Worm (Caenorhabditis elegans) whole organism, L1 larva: Measurements from ENCODE around the gene T26H5.11.

Source experiments
- C04F5.9 ChIP-seq: sonication (generic microtip); optimal IDR thresholded peaks from 2 replicates; lab custom pipeline; 2016; ENCODE audit warnings: missing genetic modification characterization, missing compliant biosample characterization
- C34B4.2 ChIP-seq: sonication (generic microtip); optimal IDR thresholded peaks from 2 replicates; lab custom pipeline; 2017; ENCODE audit warnings: mild to moderate bottlenecking, missing genetic modification characterization, missing compliant biosample characterization
- aly-2 ChIP-seq: fragments of 150-350 bp; optimal IDR thresholded peaks from 2 replicates; lab custom pipeline; 2014; ENCODE audit warnings: missing biosample characterization, missing genetic modification characterization
- ama-1 ChIP-seq: fragments of 150-350 bp; optimal IDR thresholded peaks from 2 replicates; lab custom pipeline; 2014
- blmp-1 ChIP-seq: fragments of 150-350 bp; optimal IDR thresholded peaks from 2 replicates; lab custom pipeline; 2014; ENCODE audit warnings: missing biosample characterization, missing genetic modification characterization
- ceh-8 ChIP-seq: fragments of 200-800 bp; sonication (Bioruptor generic); optimal IDR thresholded peaks from 2 replicates; lab custom pipeline; 2018; ENCODE audit warnings: mild to moderate bottlenecking, missing genetic modification characterization, moderate library complexity, missing compliant biosample characterization
- ceh-82 ChIP-seq, 3 experiments: fragments of 150-350 bp in 1 of 3; sonication (generic microtip) in 2 of 3; optimal IDR thresholded peaks; 2 replicates each; lab custom pipeline; 2014 to 2017; ENCODE audit warnings: missing biosample characterization in 3 of 3, missing genetic modification characterization in 3 of 3
- ceh-88 ChIP-seq: fragments of 200-800 bp; sonication (Bioruptor generic); IDR thresholded peaks from 2 replicates; pipeline ENCODE4 v1.3.6; 2022; ENCODE audit warnings: missing genetic modification characterization, missing compliant biosample characterization
- ces-1 ChIP-seq: fragments of 150-350 bp; optimal IDR thresholded peaks from 2 replicates; lab custom pipeline; 2014; ENCODE audit warnings: missing biosample characterization, missing genetic modification reagents, missing genetic modification characterization
- efl-1 ChIP-seq, 4 experiments: fragments of 150-350 bp; optimal IDR thresholded peaks in 3 of 4; peaks in 1 of 4; 1 replicate in 1 of 4; 2 replicates in 3 of 4; lab custom pipeline; 2014; ENCODE audit warnings: missing biosample characterization in 2 of 4, missing genetic modification characterization in 2 of 4, missing genetic modification reagents in 2 of 4
- efl-3 ChIP-seq: fragments of 200-800 bp; sonication (Bioruptor generic); optimal IDR thresholded peaks from 2 replicates; lab custom pipeline; 2018; ENCODE audit warnings: mild to moderate bottlenecking, missing genetic modification characterization, missing compliant biosample characterization
- egl-13 ChIP-seq: sonication (generic microtip); optimal IDR thresholded peaks from 2 replicates; lab custom pipeline; 2016; ENCODE audit warnings: missing genotype, missing genetic modification reagents, missing genetic modification characterization, missing compliant biosample characterization
- elt-2 ChIP-seq: sonication (generic microtip); optimal IDR thresholded peaks from 2 replicates; lab custom pipeline; 2016; ENCODE audit warnings: missing genetic modification characterization, mild to moderate bottlenecking, inconsistent platforms, missing compliant biosample characterization, missing genetic modification reagents
- elt-3 ChIP-seq, 6 experiments: fragments of 150-350 bp in 1 of 6; sonication (generic microtip); optimal IDR thresholded peaks; 2 replicates each; lab custom pipeline; 2017 to 2018; ENCODE audit warnings: missing biosample characterization in 6 of 6, missing genetic modification characterization in 6 of 6, inconsistent platforms in 1 of 6
- fkh-8 ChIP-seq: sonication (generic microtip); optimal IDR thresholded peaks from 2 replicates; lab custom pipeline; 2016; ENCODE audit warnings: mild to moderate bottlenecking, missing genetic modification characterization, missing compliant biosample characterization
- fos-1 ChIP-seq: fragments of 150-350 bp; optimal IDR thresholded peaks from 2 replicates; lab custom pipeline; 2014; ENCODE audit warnings: missing biosample characterization, missing genetic modification characterization
- hlh-17 ChIP-seq: fragments of 200-800 bp; sonication (Bioruptor generic); optimal IDR thresholded peaks from 2 replicates; lab custom pipeline; 2018; ENCODE audit warnings: missing genetic modification characterization, mild to moderate bottlenecking, missing compliant biosample characterization, moderate library complexity, borderline replicate concordance
- irx-1 ChIP-seq: sonication (generic microtip); optimal IDR thresholded peaks from 2 replicates; lab custom pipeline; 2016; ENCODE audit warnings: missing genetic modification characterization, missing compliant biosample characterization
- isw-1 ChIP-seq: fragments of 200-800 bp; sonication (Bioruptor generic); IDR thresholded peaks from 2 replicates; pipeline ENCODE4 v1.3.6; 2022; ENCODE audit warnings: missing genetic modification characterization, missing compliant biosample characterization
- lin-39 ChIP-seq: fragments of 150-350 bp; optimal IDR thresholded peaks from 2 replicates; lab custom pipeline; 2014; ENCODE audit warnings: missing biosample characterization, missing genetic modification reagents, missing genetic modification characterization
- lsy-2 ChIP-seq, 2 experiments: fragments of 150-350 bp; optimal IDR thresholded peaks; 2 replicates each; lab custom pipeline; 2014; ENCODE audit warnings: missing biosample characterization in 2 of 2, missing genetic modification characterization in 2 of 2
- mep-1 ChIP-seq: fragments of 150-350 bp; optimal IDR thresholded peaks from 2 replicates; lab custom pipeline; 2014; ENCODE audit warnings: missing biosample characterization, missing genetic modification characterization
- nhr-19 ChIP-seq: fragments of 200-800 bp; sonication (Bioruptor generic); conservative IDR thresholded peaks from 2 replicates; pipeline ENCODE4 v1.3.6; 2022; ENCODE audit warnings: missing genetic modification characterization, missing compliant biosample characterization
- nhr-71 ChIP-seq: sonication (generic microtip); optimal IDR thresholded peaks from 2 replicates; lab custom pipeline; 2016; ENCODE audit warnings: mild to moderate bottlenecking, missing genetic modification characterization, moderate library complexity, missing compliant biosample characterization
- nhr-90 ChIP-seq: sonication (generic microtip); optimal IDR thresholded peaks from 2 replicates; lab custom pipeline; 2016; ENCODE audit warnings: mild to moderate bottlenecking, missing genetic modification characterization, missing compliant biosample characterization; ENCODE audit not compliant: poor library complexity
- pag-3 ChIP-seq: sonication (generic microtip); optimal IDR thresholded peaks from 2 replicates; lab custom pipeline; 2017; ENCODE audit warnings: missing genetic modification characterization, mild to moderate bottlenecking, missing compliant biosample characterization, antibody characterized with exemption, borderline replicate concordance; ENCODE audit not compliant: insufficient read depth
- snpc-4 ChIP-seq: fragments of 150-350 bp; optimal IDR thresholded peaks from 2 replicates; lab custom pipeline; 2014; ENCODE audit warnings: missing biosample characterization, missing genetic modification characterization
- sox-4 ChIP-seq: sonication (generic microtip); optimal IDR thresholded peaks from 2 replicates; lab custom pipeline; 2016; ENCODE audit warnings: missing genetic modification characterization, missing compliant biosample characterization
- sup-37 ChIP-seq: fragments of 200-800 bp; sonication (Bioruptor generic); optimal IDR thresholded peaks from 2 replicates; lab custom pipeline; 2018; ENCODE audit warnings: mild to moderate bottlenecking, missing genetic modification characterization, missing compliant biosample characterization
- swsn-7 ChIP-seq: sonication (generic microtip); optimal IDR thresholded peaks from 2 replicates; lab custom pipeline; 2016; ENCODE audit warnings: missing genetic modification characterization, missing compliant biosample characterization
- tbx-2 ChIP-seq: sonication (generic microtip); optimal IDR thresholded peaks from 2 replicates; lab custom pipeline; 2016; ENCODE audit warnings: missing genetic modification characterization, missing compliant biosample characterization
- tlp-1 ChIP-seq: fragments of 150-350 bp; optimal IDR thresholded peaks from 2 replicates; lab custom pipeline; 2014; ENCODE audit warnings: missing biosample characterization, missing genetic modification characterization
- unc-62 ChIP-seq: fragments of 150-350 bp; optimal IDR thresholded peaks from 2 replicates; lab custom pipeline; 2014; ENCODE audit warnings: missing biosample characterization, missing genetic modification reagents, missing genetic modification characterization
- unc-86 ChIP-seq: sonication (generic microtip); optimal IDR thresholded peaks from 2 replicates; lab custom pipeline; 2016; ENCODE audit warnings: missing genetic modification characterization, missing compliant biosample characterization
- vab-15 ChIP-seq: sonication (generic microtip); optimal IDR thresholded peaks from 2 replicates; lab custom pipeline; 2017; ENCODE audit warnings: missing genotype, mild to moderate bottlenecking, missing genetic modification characterization, missing compliant biosample characterization
- zag-1 ChIP-seq: fragments of 150-350 bp; optimal IDR thresholded peaks from 2 replicates; lab custom pipeline; 2014; ENCODE audit warnings: missing biosample characterization, missing genetic modification characterization
- zip-4 ChIP-seq: fragments of 200-800 bp; sonication (Bioruptor generic); optimal IDR thresholded peaks from 2 replicates; lab custom pipeline; 2018; ENCODE audit warnings: mild to moderate bottlenecking, missing genetic modification characterization, moderate library complexity, missing compliant biosample characterization
- ztf-11 ChIP-seq, 2 experiments: sonication (generic microtip); optimal IDR thresholded peaks; 2 replicates each; lab custom pipeline; 2016 to 2017; ENCODE audit warnings: missing genetic modification characterization in 2 of 2, missing biosample characterization in 1 of 2, missing compliant biosample characterization in 1 of 2
- ztf-4 ChIP-seq: fragments of 150-350 bp; optimal IDR thresholded peaks from 2 replicates; lab custom pipeline; 2014; ENCODE audit warnings: missing biosample characterization, missing genetic modification characterization

Gene T26H5.11

ce11 chrV:15444188-15444587 lies at the start of gene T26H5.11:
T26H5.11 (minus strand) TSS chrV:15444288.
- TF ChIP-seq efl-1 (optimal IDR thresholded peaks at IDR 0.05; lab: Kevin White, UChicago) (no peak), efl-1 (GFP tag; optimal IDR thresholded peaks at IDR 0.05 in 1 of 2; lab: Kevin White, UChicago) (no peak), unc-62 (GFP tag; lab: Kevin White, UChicago) (no peak), nhr-90 (tag; lab: Kevin White, UChicago) (no peak), fos-1 (tag; lab: Kevin White, UChicago) (no peak), irx-1 (tag; lab: Kevin White, UChicago) (no peak), elt-2 (tag; lab: Kevin White, UChicago) (no peak), hlh-17 (no peak), lin-39 (tag; lab: Kevin White, UChicago) (no peak), fkh-8 (tag; lab: Kevin White, UChicago) (no peak), ama-1 (lab: Kevin White, UChicago) (no peak), nhr-19 (GFP tag; lab: Robert Waterston, UW) (no peak), C34B4.2 (no peak), elt-3 (tag; optimal IDR thresholded peaks at IDR 0.05; lab: Kevin White, UChicago) (no peak), sup-37 (GFP tag; lab: Kevin White, UChicago) (no peak), isw-1 (no peak)

ce11 chrV:15493680-15494079 lies 49.6 kb upstream of the T26H5.11 start, which contains the start of gene srh-218:
srh-218 (plus strand) TSS chrV:15493980.
- TF ChIP-seq lsy-2 (tag; optimal IDR thresholded peaks at IDR 0.05; lab: Kevin White, UChicago) (no peak), efl-3 (GFP tag; lab: Kevin White, UChicago) (no peak), zag-1 (no peak), nhr-71 (tag; lab: Kevin White, UChicago) (no peak), nhr-90 (tag; lab: Kevin White, UChicago) (no peak), egl-13 (tag; lab: Kevin White, UChicago) (no peak), sox-4 (tag; lab: Kevin White, UChicago) (no peak), swsn-7 (tag; lab: Kevin White, UChicago) (no peak), blmp-1 (tag; lab: Kevin White, UChicago) (no peak), ceh-82 (tag; optimal IDR thresholded peaks at IDR 0.05; lab: Kevin White, UChicago) (no peak), efl-1 (optimal IDR thresholded peaks at IDR 0.05; lab: Kevin White, UChicago) (no peak), efl-1 (GFP tag; optimal IDR thresholded peaks at IDR 0.05 in 1 of 2; lab: Kevin White, UChicago) (no peak), aly-2 (tag; lab: Kevin White, UChicago) (no peak), vab-15 (tag; lab: Kevin White, UChicago) (no peak), tlp-1 (tag; lab: Kevin White, UChicago) (no peak), snpc-4 (tag; lab: Kevin White, UChicago) (no peak)
- TF ChIP-seq, all 84 proteins: peak for 0

- no peak for TF ChIP-seq ztf-11 (tag; optimal IDR thresholded peaks at IDR 0.05; lab: Kevin White, UChicago)
- no peak for TF ChIP-seq ceh-88 (GFP tag; lab: Robert Waterston, UW)
- TF ChIP-seq egl-13 (tag; lab: Kevin White, UChicago), result no peak
- TF ChIP-seq tlp-1 (tag; lab: Kevin White, UChicago), result no peak
- TF ChIP-seq ceh-8, result no peak
- TF ChIP-seq unc-86, result no peak
- TF ChIP-seq tbx-2 (tag; lab: Kevin White, UChicago), result no peak
- no peak for TF ChIP-seq unc-62 (GFP tag; lab: Kevin White, UChicago)
- TF ChIP-seq efl-1 (optimal IDR thresholded peaks at IDR 0.05; lab: Kevin White, UChicago), result no peak
- no peak for TF ChIP-seq efl-1 (GFP tag; optimal IDR thresholded peaks at IDR 0.05 in 1 of 2; lab: Kevin White, UChicago)
- TF ChIP-seq snpc-4 (tag; lab: Kevin White, UChicago), result no peak
- TF ChIP-seq zip-4 (GFP tag; lab: Kevin White, UChicago), result no peak
- TF ChIP-seq C04F5.9 (tag; lab: Kevin White, UChicago), result no peak
- TF ChIP-seq ztf-4 (tag; lab: Kevin White, UChicago), result no peak
- TF ChIP-seq nhr-19 (GFP tag; lab: Robert Waterston, UW), result no peak
- no peak for TF ChIP-seq pag-3
- TF ChIP-seq ces-1 (GFP tag; lab: Kevin White, UChicago), result no peak
- TF ChIP-seq mep-1 (tag; lab: Kevin White, UChicago), result no peak
- TF ChIP-seq elt-3 (tag; optimal IDR thresholded peaks at IDR 0.05; lab: Kevin White, UChicago), result no peak
Measured at ce11 chrV:15492518-15492917, 48.4 kb upstream of the T26H5.11 start, which contains the start of gene str-264. str-264 (minus strand) TSS chrV:15492618.
